Worm (Caenorhabditis elegans): Measurements from ENCODE around the gene cyp-32A1.

ce11 chrV:7822655-7823054, 41.0 kb downstream of the cyp-32A1 start:
- no peak for TF ChIP-seq pha-4 (tag; optimal IDR thresholded peaks at IDR 0.05)
- TF ChIP-seq ZK546.5 (tag; optimal IDR thresholded peaks at IDR 0.05): no peak
- no peak for TF ChIP-seq skn-1 (tag; optimal IDR thresholded peaks at IDR 0.05)
- no peak for TF ChIP-seq snpc-4 (tag; optimal IDR thresholded peaks at IDR 0.05)
- no peak for TF ChIP-seq nhr-12 (tag; optimal IDR thresholded peaks at IDR 0.05)
- TF ChIP-seq elt-1 (tag; optimal IDR thresholded peaks at IDR 0.05): no peak
- peak; percentile 71 for TF ChIP-seq unc-62 (GFP tag; optimal IDR thresholded peaks at IDR 0.05)
- no peak for TF ChIP-seq R02D3.7 (tag; optimal IDR thresholded peaks at IDR 0.05)
- no peak for TF ChIP-seq tbx-2 (tag; optimal IDR thresholded peaks at IDR 0.05)
- TF ChIP-seq ceh-82 (tag; optimal IDR thresholded peaks at IDR 0.05): no peak
- TF ChIP-seq ceh-9 (tag; optimal IDR thresholded peaks at IDR 0.05): no peak
- no peak for TF ChIP-seq lin-15B (tag; optimal IDR thresholded peaks at IDR 0.05)
- no peak for TF ChIP-seq mdl-1 (tag; optimal IDR thresholded peaks at IDR 0.05)
